Fruit fly (Drosophila melanogaster): Measurements from ENCODE around the gene CG5958.

The CG5958 gene

DNA sequence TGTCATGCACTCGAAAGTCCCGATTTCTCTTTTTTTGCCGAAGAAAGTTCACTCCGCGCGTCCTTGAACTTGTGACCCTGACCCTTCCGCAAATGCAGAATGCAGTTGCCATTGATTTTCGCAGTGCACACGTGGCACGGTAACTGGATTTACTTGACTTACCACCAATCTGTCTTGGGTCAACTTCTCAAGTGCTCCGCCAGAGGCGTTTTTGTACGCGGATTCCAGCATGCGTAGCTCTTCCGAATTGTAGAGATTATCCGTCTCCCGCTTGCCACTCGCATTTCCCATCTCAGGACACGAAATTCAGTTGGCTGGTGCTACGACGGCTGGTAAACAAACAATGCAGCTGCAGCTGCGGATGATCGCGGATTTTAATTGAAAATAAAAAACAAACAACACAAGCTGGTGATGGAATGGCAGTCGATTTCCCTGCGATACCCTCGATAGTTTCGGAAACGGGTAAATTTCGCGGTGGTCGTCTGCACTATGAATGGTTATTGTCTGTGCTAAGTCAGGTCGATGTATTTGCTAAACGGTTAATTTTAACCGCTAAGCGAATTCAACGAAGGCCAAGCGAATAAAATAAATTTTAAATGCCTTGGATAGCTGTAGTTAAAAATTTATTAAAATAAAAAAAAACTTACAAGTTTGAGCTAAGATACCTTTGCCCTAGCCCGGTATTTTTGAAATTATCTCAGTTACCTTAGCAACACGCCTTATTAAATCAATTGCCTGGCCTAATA lies 45.3 kb downstream of the CG5958 start, which contains the start of the genes CG5149 and gudu (continued):
- TF ChIP-seq CG17802 (tag; optimal IDR thresholded peaks at IDR 0.05) (no peak), CG7839 (tag; optimal IDR thresholded peaks at IDR 0.05) (no peak), CG11560 (tag; IDR thresholded peaks at IDR 0.05) (no peak), CG3281 (GFP tag; optimal IDR thresholded peaks at IDR 0.05) (no peak), CG32772 (GFP tag; IDR thresholded peaks at IDR 0.05) (0 out of 2 replicates have a peak, but pooled peaks have one; percentile 28), HLH54F (GFP tag; optimal IDR thresholded peaks at IDR 0.05) (no peak), inv (GFP tag; IDR thresholded peaks at IDR 0.05; ENCODE audit: partially characterized antibody) (peak; percentile 89), CG8089 (GFP tag; optimal IDR thresholded peaks at IDR 0.05) (no peak), disco-r (GFP tag; optimal IDR thresholded peaks at IDR 0.05) (no peak), CG1603 (tag; optimal IDR thresholded peaks at IDR 0.05) (peak; percentile 76), HmgZ (tag; optimal IDR thresholded peaks at IDR 0.05) (peak; percentile 46), CG18599 (GFP tag; optimal IDR thresholded peaks at IDR 0.05) (no peak), CG11247 (GFP tag; IDR thresholded peaks at IDR 0.05) (no peak), Dbx (GFP tag; IDR thresholded peaks at IDR 0.05) (0 out of 3 replicates have a peak, but pooled peaks have one; percentile 34), CG4617 (GFP tag; optimal IDR thresholded peaks at IDR 0.05; ENCODE audit: borderline replicate concordance) (peak; percentile 58), CG6254 (GFP tag; optimal IDR thresholded peaks at IDR 0.05) (no peak), hb (GFP tag; IDR thresholded peaks at IDR 0.05; ENCODE audit: partially characterized antibody) (peak; percentile 85), CG12071 (GFP tag; optimal IDR thresholded peaks at IDR 0.05) (no peak), MESR4 (GFP tag; optimal IDR thresholded peaks at IDR 0.05) (peak; percentile 79), prd (optimal IDR thresholded peaks at IDR 0.05) (no peak), prd (GFP tag; IDR thresholded peaks at IDR 0.05) (no peak; the same call in 2 of the 3 replicates), kni (GFP tag; optimal IDR thresholded peaks at IDR 0.05) (no peak), gfzf (GFP tag; optimal IDR thresholded peaks at IDR 0.05) (peak; percentile 49), CG16813 (GFP tag; IDR thresholded peaks at IDR 0.05; ENCODE audit: partially characterized antibody) (peak; percentile 86), CG4360 (GFP tag; IDR thresholded peaks at IDR 0.05) (no peak), CG4730 (GFP tag; IDR thresholded peaks at IDR 0.05) (no peak), CG17612 (GFP tag; IDR thresholded peaks at IDR 0.05) (no peak), phol (tag; optimal IDR thresholded peaks at IDR 0.05) (peak; percentile 46), croc (GFP tag; conservative IDR thresholded peaks at IDR 0.05) (no peak), CG4404 (GFP tag; IDR thresholded peaks at IDR 0.05) (no peak), grau (tag; optimal IDR thresholded peaks at IDR 0.05) (no peak), Doc3 (GFP tag; IDR thresholded peaks at IDR 0.05; ENCODE audit: partially characterized antibody) (peak; percentile 83), Hmx (GFP tag; optimal IDR thresholded peaks at IDR 0.05) (no peak), trem (tag; optimal IDR thresholded peaks at IDR 0.05) (peak; percentile 52), CG14710 (tag; optimal IDR thresholded peaks at IDR 0.05) (peak; percentile 53), ash1 (GFP tag; optimal IDR thresholded peaks at IDR 0.05) (no peak), lov (optimal IDR thresholded peaks at IDR 0.05) (no peak), lov (GFP tag; IDR thresholded peaks at IDR 0.05) (no peak), fd64A (GFP tag; optimal IDR thresholded peaks at IDR 0.05) (no peak), HHEX (GFP tag; optimal IDR thresholded peaks at IDR 0.05) (no peak)
